Worm (Caenorhabditis elegans) whole organism, late embryonic: ENCODE measurements around the gene lgg-1.

ENCODE experiments used
- T23F11.4 ChIP-seq: fragments of 200-800 bp; sonication (Bioruptor generic); optimal IDR thresholded peaks from 2 replicates; lab custom pipeline; 2018; ENCODE audit warnings: mild to moderate bottlenecking, missing genetic modification characterization, missing compliant biosample characterization
- Y22D7AL.16 ChIP-seq: sonication (generic microtip); optimal IDR thresholded peaks from 2 replicates; lab custom pipeline; 2016; ENCODE audit warnings: missing genetic modification characterization, missing compliant biosample characterization
- ceh-14 ChIP-seq: sonication (generic microtip); optimal IDR thresholded peaks from 2 replicates; lab custom pipeline; 2016; ENCODE audit warnings: missing genotype, missing genetic modification characterization, missing compliant biosample characterization
- ceh-18 ChIP-seq: sonication (generic microtip); optimal IDR thresholded peaks from 2 replicates; lab custom pipeline; 2016; ENCODE audit warnings: missing genetic modification characterization, missing compliant biosample characterization
- ceh-19 ChIP-seq: fragments of 200-800 bp; sonication (Bioruptor generic); optimal IDR thresholded peaks from 2 replicates; lab custom pipeline; 2018; ENCODE audit warnings: mild to moderate bottlenecking, missing genetic modification characterization, missing compliant biosample characterization
- ceh-22 ChIP-seq: sonication (generic microtip); optimal IDR thresholded peaks from 2 replicates; lab custom pipeline; 2017; ENCODE audit warnings: missing biosample characterization, missing genetic modification characterization
- ceh-24 ChIP-seq: sonication (generic microtip); optimal IDR thresholded peaks from 2 replicates; lab custom pipeline; 2016; ENCODE audit warnings: mild to moderate bottlenecking, missing genetic modification characterization, missing compliant biosample characterization
- ceh-31 ChIP-seq: sonication (generic microtip); optimal IDR thresholded peaks from 2 replicates; lab custom pipeline; 2016; ENCODE audit warnings: missing genetic modification characterization, missing compliant biosample characterization
- ceh-45 ChIP-seq: fragments of 200-800 bp; sonication (Bioruptor generic); IDR thresholded peaks from 2 replicates; pipeline ENCODE4 v1.3.6; 2022; ENCODE audit warnings: missing genetic modification reagents, missing genetic modification characterization, missing compliant biosample characterization
- ceh-48 ChIP-seq: sonication (generic microtip); optimal IDR thresholded peaks from 2 replicates; lab custom pipeline; 2016; ENCODE audit warnings: missing genetic modification characterization, inconsistent platforms, missing compliant biosample characterization
- ceh-6 ChIP-seq: fragments of 200-800 bp; sonication (Bioruptor generic); optimal IDR thresholded peaks from 2 replicates; lab custom pipeline; 2018; ENCODE audit warnings: mild to moderate bottlenecking, missing genetic modification characterization, missing compliant biosample characterization
- ceh-9 ChIP-seq: sonication (generic microtip); optimal IDR thresholded peaks from 2 replicates; lab custom pipeline; 2016; ENCODE audit warnings: mild to moderate bottlenecking, missing genetic modification characterization, inconsistent platforms, missing compliant biosample characterization
- dve-1 ChIP-seq: sonication (generic microtip); optimal IDR thresholded peaks from 2 replicates; lab custom pipeline; 2017; ENCODE audit warnings: antibody characterized with exemption, mild to moderate bottlenecking, missing genetic modification characterization, missing compliant biosample characterization
- elt-4 ChIP-seq: sonication (generic microtip); optimal IDR thresholded peaks from 2 replicates; lab custom pipeline; 2016; ENCODE audit warnings: missing genetic modification characterization, missing compliant biosample characterization
- ets-4 ChIP-seq: sonication (generic microtip); optimal IDR thresholded peaks from 2 replicates; lab custom pipeline; 2016; ENCODE audit warnings: missing genetic modification characterization, missing compliant biosample characterization
- eyg-1 ChIP-seq: sonication (generic microtip); optimal IDR thresholded peaks from 2 replicates; lab custom pipeline; 2016; ENCODE audit warnings: missing genotype, missing genetic modification characterization, missing compliant biosample characterization
- fkh-6 ChIP-seq: sonication (generic microtip); optimal IDR thresholded peaks from 2 replicates; lab custom pipeline; 2016; ENCODE audit warnings: missing genetic modification characterization, missing compliant biosample characterization
- hlh-15 ChIP-seq: sonication (generic microtip); optimal IDR thresholded peaks from 2 replicates; lab custom pipeline; 2016; ENCODE audit warnings: missing genetic modification characterization, missing compliant biosample characterization
- hlh-30 ChIP-seq: sonication (generic microtip); optimal IDR thresholded peaks from 2 replicates; lab custom pipeline; 2017; ENCODE audit warnings: antibody characterized with exemption, missing genetic modification characterization, missing compliant biosample characterization; ENCODE audit not compliant: insufficient read depth
- nfya-1 ChIP-seq: sonication (generic microtip); optimal IDR thresholded peaks from 2 replicates; lab custom pipeline; 2017; ENCODE audit warnings: missing genetic modification characterization, mild to moderate bottlenecking, missing compliant biosample characterization, antibody characterized with exemption, moderate library complexity
- nhr-11 ChIP-seq: fragments of 150-350 bp; optimal IDR thresholded peaks from 2 replicates; lab custom pipeline; 2014; ENCODE audit warnings: missing biosample characterization, missing genetic modification characterization
- npax-4 ChIP-seq: sonication (generic microtip); optimal IDR thresholded peaks from 2 replicates; lab custom pipeline; 2016; ENCODE audit warnings: missing genetic modification characterization, missing compliant biosample characterization
- pat-9 ChIP-seq: fragments of 200-800 bp; sonication (Bioruptor generic); optimal IDR thresholded peaks from 2 replicates; lab custom pipeline; 2018; ENCODE audit warnings: mild to moderate bottlenecking, missing genetic modification characterization, moderate library complexity, missing compliant biosample characterization
- pax-1 ChIP-seq: fragments of 150-350 bp; optimal IDR thresholded peaks from 2 replicates; lab custom pipeline; 2014; ENCODE audit warnings: missing biosample characterization, missing genetic modification characterization
- pha-4 ChIP-seq: fragments of 150-350 bp; optimal IDR thresholded peaks from 2 replicates; lab custom pipeline; 2018; ENCODE audit warnings: missing biosample characterization, missing genetic modification reagents, missing genetic modification characterization
- pros-1 ChIP-seq: fragments of 150-350 bp; optimal IDR thresholded peaks from 2 replicates; lab custom pipeline; 2014; ENCODE audit warnings: missing biosample characterization, missing genetic modification reagents, missing genetic modification characterization
- ref-2 ChIP-seq: sonication (generic microtip); optimal IDR thresholded peaks from 2 replicates; lab custom pipeline; 2016; ENCODE audit warnings: missing genetic modification characterization, missing compliant biosample characterization
- rnt-1 ChIP-seq: sonication (generic microtip); optimal IDR thresholded peaks from 2 replicates; lab custom pipeline; 2016; ENCODE audit warnings: missing genetic modification characterization, missing compliant biosample characterization
- sox-2 ChIP-seq: fragments of 200-800 bp; sonication (Bioruptor generic); IDR thresholded peaks from 2 replicates; pipeline ENCODE4 v1.3.6; 2022; ENCODE audit warnings: missing genetic modification reagents, missing genetic modification characterization, missing compliant biosample characterization
- sox-4 ChIP-seq: sonication (generic microtip); optimal IDR thresholded peaks from 2 replicates; lab custom pipeline; 2017; ENCODE audit warnings: mild to moderate bottlenecking, missing genetic modification characterization, inconsistent platforms, missing compliant biosample characterization
- tbx-2 ChIP-seq: sonication (generic microtip); optimal IDR thresholded peaks from 2 replicates; lab custom pipeline; 2016; ENCODE audit warnings: missing genetic modification characterization, missing compliant biosample characterization
- tbx-7 ChIP-seq: sonication (generic microtip); optimal IDR thresholded peaks from 2 replicates; lab custom pipeline; 2016; ENCODE audit warnings: missing genotype, missing genetic modification characterization, missing compliant biosample characterization
- unc-3 ChIP-seq, 2 experiments: fragments of 200-800 bp in 1 of 2; sonication (Bioruptor generic) in 1 of 2; sonication (generic microtip) in 1 of 2; conservative IDR thresholded peaks in 1 of 2; optimal IDR thresholded peaks in 1 of 2; 2 replicates each; pipeline versions ENCODE4 v1.3.6 to Lab custom; 2016 to 2022; ENCODE audit warnings: missing compliant biosample characterization in 2 of 2, missing genetic modification characterization in 2 of 2, missing genetic modification reagents in 1 of 2
- unc-42 ChIP-seq: sonication (generic microtip); optimal IDR thresholded peaks from 2 replicates; lab custom pipeline; 2016; ENCODE audit warnings: missing genotype, missing genetic modification characterization, missing compliant biosample characterization
- unc-55 ChIP-seq: sonication (generic microtip); optimal IDR thresholded peaks from 2 replicates; lab custom pipeline; 2017; ENCODE audit warnings: missing biosample characterization, missing genetic modification reagents, missing genetic modification characterization

lgg-1 gene

ce11 chrII:6374646-6375045, 27.1 kb upstream of the lgg-1 start:
- no peak for TF ChIP-seq pat-9 (tag; lab: Kevin White, UChicago)
- no peak for TF ChIP-seq elt-4 (tag; lab: Kevin White, UChicago)
- TF ChIP-seq fkh-6, result no peak
- no peak for TF ChIP-seq pha-4
- TF ChIP-seq ref-2, result no peak

ce11 chrII:6373361-6373760, 25.8 kb upstream of the lgg-1 start:
- TF ChIP-seq tbx-7, result no peak
- no peak for TF ChIP-seq ceh-24 (tag; lab: Kevin White, UChicago)
- no peak for TF ChIP-seq ceh-45 (GFP tag; lab: Robert Waterston, UW)
- TF ChIP-seq pros-1, result no peak

ce11 chrII:6371003-6371402, 23.5 kb upstream of the lgg-1 start, which contains the start of gene lin-23:
Gene lin-23, plus strand, starts transcription at chrII:6371303.
- TF ChIP-seq sox-2 (no peak), npax-4 (tag; lab: Kevin White, UChicago) (no peak), tbx-7 (no peak), ceh-14 (no peak), ceh-6 (GFP tag; lab: Kevin White, UChicago) (no peak), sox-4 (tag; lab: Kevin White, UChicago) (no peak), ceh-18 (no peak), ceh-9 (tag; lab: Kevin White, UChicago) (no peak)

DNA sequence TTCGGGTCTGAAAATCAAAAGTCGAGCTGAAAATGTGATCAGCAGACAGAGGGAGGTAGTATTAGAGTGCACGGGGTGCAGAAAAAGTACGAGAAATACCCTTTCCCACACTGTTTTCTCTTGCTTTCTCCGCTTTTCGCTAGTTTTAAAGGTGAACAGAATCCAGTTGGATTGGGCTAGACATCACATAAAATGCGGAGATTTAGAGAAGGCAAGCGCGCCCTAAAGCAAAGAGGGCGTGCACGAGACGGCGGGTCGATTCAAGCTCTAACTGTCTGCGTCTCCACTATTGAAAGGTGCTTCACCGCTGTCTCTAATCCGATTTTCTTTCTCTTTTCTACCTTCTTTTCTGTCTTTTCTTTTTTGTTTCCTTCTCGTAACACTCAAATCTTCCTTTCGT, 22.6 kb upstream of the lgg-1 start:
- TF ChIP-seq ceh-31 (tag; lab: Kevin White, UChicago) (peak; percentile 78), unc-42 (peak; percentile 96), eyg-1 (peak; percentile 0), T23F11.4 (GFP tag; lab: Kevin White, UChicago) (no peak), dve-1 (tag; lab: Kevin White, UChicago) (peak; percentile 63), nhr-11 (no peak), ets-4 (tag; lab: Kevin White, UChicago) (peak; percentile 52), hlh-30 (peak; percentile 98), unc-55 (GFP tag; lab: Kevin White, UChicago) (peak; percentile 86), tbx-2 (tag; lab: Kevin White, UChicago) (peak; percentile 71), ref-2 (peak; percentile 40), pax-1 (tag; lab: Kevin White, UChicago) (peak; percentile 79), nfya-1 (peak; percentile 75), rnt-1 (tag; lab: Kevin White, UChicago) (peak; percentile 26), ceh-48 (tag; lab: Kevin White, UChicago) (peak; percentile 48), ceh-22 (tag; lab: Kevin White, UChicago) (no peak), unc-3 (GFP tag; conservative IDR thresholded peaks at IDR 0.05; lab: Robert Waterston, UW) (no peak), unc-3 (tag; optimal IDR thresholded peaks at IDR 0.05; lab: Kevin White, UChicago) (no peak), ceh-18 (peak; percentile 64)

DNA sequence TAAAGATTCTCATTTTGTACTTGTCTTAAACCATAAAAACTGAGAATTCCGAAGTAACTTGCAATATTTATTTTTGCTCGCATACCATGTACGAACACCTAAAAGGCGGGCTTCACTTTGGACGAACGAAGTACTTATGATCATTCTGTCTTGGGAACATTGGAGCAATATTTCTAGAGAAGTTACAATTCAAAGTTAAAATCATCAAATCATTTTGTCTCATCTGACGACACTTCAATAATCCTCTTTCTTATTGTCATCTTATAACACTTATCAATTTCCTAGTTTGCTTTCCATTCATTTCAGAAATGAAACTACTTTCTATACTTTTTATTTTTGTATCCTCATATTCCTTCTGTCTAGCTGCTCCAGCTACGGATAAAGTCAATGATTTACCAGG, 19.2 kb upstream of the lgg-1 start, which contains the start of gene ctsa-4.1:
ctsa-4.1 (plus strand) TSS at position 301 of the 400 bp plus-strand sequence.
- no peak for TF ChIP-seq npax-4 (tag; lab: Kevin White, UChicago)
- no peak for TF ChIP-seq hlh-15 (tag; lab: Kevin White, UChicago)
- TF ChIP-seq Y22D7AL.16 (tag; lab: Kevin White, UChicago), result no peak
- no peak for TF ChIP-seq ceh-19 (GFP tag; lab: Kevin White, UChicago)
